Worm (Caenorhabditis elegans) whole organism, L4 larva: ENCODE data around the gene T19E7.6.

Experiments
- F26F4.8 ChIP-seq: fragments of 200-800 bp; sonication (Bioruptor generic); conservative IDR thresholded peaks from 2 replicates; pipeline ENCODE4 v1.3.6; 2022; ENCODE audit warnings: missing genetic modification characterization, missing compliant biosample characterization
- F37D6.2 ChIP-seq: sonication (generic microtip); optimal IDR thresholded peaks from 2 replicates; lab custom pipeline; 2016; ENCODE audit warnings: mild to moderate bottlenecking, missing genetic modification characterization, missing compliant biosample characterization
- Y5F2A.4 ChIP-seq: fragments of 200-800 bp; sonication (Bioruptor generic); optimal IDR thresholded peaks from 2 replicates; lab custom pipeline; 2018; ENCODE audit warnings: mild to moderate bottlenecking, missing genetic modification characterization, missing compliant biosample characterization
- ZK337.2 ChIP-seq: fragments of 200-800 bp; sonication (Bioruptor generic); IDR thresholded peaks from 2 replicates; pipeline ENCODE4 v1.3.6; 2022; ENCODE audit warnings: missing genetic modification reagents, missing genetic modification characterization, missing compliant biosample characterization
- aha-1 ChIP-seq: fragments of 150-350 bp; peaks from one replicate; lab custom pipeline; 2014; ENCODE audit warnings: missing biosample characterization, missing genetic modification characterization
- arid-1 ChIP-seq: fragments of 200-800 bp; sonication (Bioruptor generic); conservative IDR thresholded peaks from 2 replicates; pipeline ENCODE4 v1.3.6; 2022; ENCODE audit warnings: missing genetic modification reagents, missing genetic modification characterization, missing compliant biosample characterization
- ceh-32 ChIP-seq: sonication (generic microtip); optimal IDR thresholded peaks from 2 replicates; lab custom pipeline; 2016; ENCODE audit warnings: mild to moderate bottlenecking, missing genetic modification characterization, missing compliant biosample characterization; ENCODE audit not compliant: poor library complexity
- ces-1 ChIP-seq: fragments of 150-350 bp; sonication (generic microtip); optimal IDR thresholded peaks from 4 replicates; lab custom pipeline; 2014; ENCODE audit warnings: missing biosample characterization, missing genetic modification reagents, missing genetic modification characterization
- daf-16 ChIP-seq, 3 experiments: sonication (generic microtip); optimal IDR thresholded peaks; 2 replicates each; lab custom pipeline; 2016 to 2017; ENCODE audit warnings: missing genetic modification characterization in 3 of 3, missing genetic modification reagents in 3 of 3, mild to moderate bottlenecking in 2 of 3, missing compliant biosample characterization in 2 of 3, missing biosample characterization in 1 of 3, moderate library complexity in 1 of 3
- dmd-9 ChIP-seq: fragments of 200-800 bp; sonication (Bioruptor generic); IDR thresholded peaks from 2 replicates; pipeline ENCODE4 v1.3.6; 2022; ENCODE audit warnings: missing genetic modification reagents, missing genetic modification characterization, missing compliant biosample characterization
- dpl-1 ChIP-seq: fragments of 150-350 bp; optimal IDR thresholded peaks from 2 replicates; lab custom pipeline; 2014; ENCODE audit warnings: missing biosample characterization, missing genetic modification reagents, missing genetic modification characterization
- egl-27 ChIP-seq: sonication (generic microtip); optimal IDR thresholded peaks from 3 replicates; lab custom pipeline; 2017; ENCODE audit warnings: missing biosample characterization, missing genetic modification reagents, missing genetic modification characterization
- fkh-10 ChIP-seq: fragments of 150-350 bp; optimal IDR thresholded peaks from 2 replicates; lab custom pipeline; 2014; ENCODE audit warnings: missing biosample characterization, missing genetic modification reagents, missing genetic modification characterization
- hlh-30 ChIP-seq: sonication (generic microtip); optimal IDR thresholded peaks from 2 replicates; lab custom pipeline; 2017; ENCODE audit warnings: antibody characterized with exemption, mild to moderate bottlenecking, missing genetic modification characterization, missing compliant biosample characterization; ENCODE audit not compliant: insufficient read depth
- hmg-1.1 ChIP-seq: fragments of 200-800 bp; sonication (Bioruptor generic); IDR thresholded peaks from 2 replicates; pipeline ENCODE4 v1.3.6; 2022; ENCODE audit warnings: missing genetic modification reagents, missing genetic modification characterization, missing compliant biosample characterization
- jun-1 ChIP-seq: fragments of 150-350 bp; optimal IDR thresholded peaks from 2 replicates; lab custom pipeline; 2014; ENCODE audit warnings: missing biosample characterization, missing genetic modification reagents, missing genetic modification characterization
- lin-1 ChIP-seq: fragments of 200-800 bp; sonication (Bioruptor generic); IDR thresholded peaks from 2 replicates; pipeline ENCODE4 v1.3.6; 2022; ENCODE audit warnings: missing genetic modification reagents, missing genetic modification characterization, missing compliant biosample characterization
- lin-13 ChIP-seq: fragments of 150-350 bp; optimal IDR thresholded peaks from 2 replicates; lab custom pipeline; 2014; ENCODE audit warnings: missing biosample characterization, missing genetic modification reagents, missing genetic modification characterization
- lin-29 ChIP-seq: fragments of 200-800 bp; sonication (Bioruptor generic); IDR thresholded peaks from 2 replicates; pipeline ENCODE4 v1.3.6; 2022; ENCODE audit warnings: missing genetic modification reagents, missing genetic modification characterization, missing compliant biosample characterization
- mes-2 ChIP-seq: sonication (generic microtip); optimal IDR thresholded peaks from 2 replicates; lab custom pipeline; 2016; ENCODE audit warnings: missing genotype, mild to moderate bottlenecking, missing genetic modification characterization, missing compliant biosample characterization; ENCODE audit not compliant: poor library complexity, severe bottlenecking
- nhr-11 ChIP-seq: fragments of 150-350 bp; optimal IDR thresholded peaks from 2 replicates; lab custom pipeline; 2014; ENCODE audit warnings: missing biosample characterization, missing genetic modification characterization
- nhr-111 ChIP-seq: fragments of 200-800 bp; sonication (Bioruptor generic); optimal IDR thresholded peaks from 2 replicates; lab custom pipeline; 2018; ENCODE audit warnings: mild to moderate bottlenecking, missing genetic modification characterization, missing compliant biosample characterization
- nhr-41 ChIP-seq: fragments of 200-800 bp; sonication (Bioruptor generic); IDR thresholded peaks from 2 replicates; pipeline ENCODE4 v1.3.6; 2022; ENCODE audit warnings: missing genetic modification reagents, missing genetic modification characterization, missing compliant biosample characterization
- nhr-6 ChIP-seq: fragments of 150-350 bp; optimal IDR thresholded peaks from 2 replicates; lab custom pipeline; 2014; ENCODE audit warnings: missing biosample characterization, missing genetic modification characterization
- pha-4 ChIP-seq, 2 experiments: fragments of 150-350 bp in 1 of 2; fragments of 200-800 bp in 1 of 2; sonication (Bioruptor generic) in 1 of 2; IDR thresholded peaks in 1 of 2; optimal IDR thresholded peaks in 1 of 2; 2 replicates each; pipeline versions ENCODE4 v1.3.6 to Lab custom; 2014 to 2022; ENCODE audit warnings: missing genetic modification characterization in 2 of 2, missing genetic modification reagents in 2 of 2, missing biosample characterization in 1 of 2, missing compliant biosample characterization in 1 of 2
- php-3 ChIP-seq: fragments of 200-800 bp; sonication (Bioruptor generic); IDR thresholded peaks from 2 replicates; pipeline ENCODE4 v1.3.6; 2022; ENCODE audit warnings: missing genetic modification reagents, missing genetic modification characterization, missing compliant biosample characterization
- saeg-2 ChIP-seq: fragments of 200-800 bp; sonication (Bioruptor generic); IDR thresholded peaks from 2 replicates; pipeline ENCODE4 v1.3.6; 2022; ENCODE audit warnings: missing genetic modification reagents, missing genetic modification characterization, missing compliant biosample characterization
- snpc-4 ChIP-seq: fragments of 150-350 bp; optimal IDR thresholded peaks from 2 replicates; lab custom pipeline; 2014; ENCODE audit warnings: missing biosample characterization, missing genetic modification characterization
- spr-3 ChIP-seq: fragments of 200-800 bp; sonication (Bioruptor generic); optimal IDR thresholded peaks from 2 replicates; lab custom pipeline; 2018; ENCODE audit warnings: mild to moderate bottlenecking, missing genetic modification characterization, missing compliant biosample characterization
- tag-97 ChIP-seq: fragments of 200-800 bp; sonication (Bioruptor generic); IDR thresholded peaks from 2 replicates; pipeline ENCODE4 v1.3.6; 2022; ENCODE audit warnings: missing genetic modification characterization, missing compliant biosample characterization
- unc-39 ChIP-seq: sonication (generic microtip); optimal IDR thresholded peaks from 2 replicates; lab custom pipeline; 2017; ENCODE audit warnings: missing biosample characterization, missing genetic modification characterization
- zfp-2 ChIP-seq: sonication (generic microtip); optimal IDR thresholded peaks from 2 replicates; lab custom pipeline; 2016; ENCODE audit warnings: mild to moderate bottlenecking, missing genetic modification characterization, missing compliant biosample characterization
- zip-11 ChIP-seq: fragments of 200-800 bp; sonication (Bioruptor generic); IDR thresholded peaks from 2 replicates; pipeline ENCODE4 v1.3.6; 2022; ENCODE audit warnings: missing genetic modification characterization, missing compliant biosample characterization
- zip-2 ChIP-seq: fragments of 150-350 bp; optimal IDR thresholded peaks from 2 replicates; lab custom pipeline; 2014; ENCODE audit warnings: missing biosample characterization, missing genetic modification characterization

T19E7.6 gene

DNA sequence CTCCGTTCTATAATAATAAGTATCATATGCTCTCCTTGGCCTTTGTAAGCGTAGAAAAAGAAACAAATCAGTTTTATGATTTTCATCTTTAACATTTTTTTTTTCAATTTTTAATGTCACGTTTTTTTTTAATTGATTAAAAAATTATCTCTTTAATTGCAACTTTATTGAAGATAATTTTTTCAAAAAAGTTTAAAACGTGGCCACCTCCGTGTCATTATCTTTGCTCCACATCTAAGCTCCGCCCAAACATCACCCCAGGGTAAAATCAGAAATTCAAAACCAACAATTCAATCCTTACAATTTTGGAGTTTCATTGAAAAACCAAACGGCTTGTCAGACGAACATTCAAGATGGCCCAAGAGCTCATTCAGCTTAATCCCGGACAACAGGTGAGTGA is 37.7 kb downstream of the T19E7.6 start, which contains the start of gene ttbk-8.2:
ttbk-8.2 (plus strand) TSS at position 301 of the 400 bp plus-strand sequence.
- TF ChIP-seq ZK337.2 (no peak), nhr-11 (no peak), snpc-4 (no peak), unc-39 (no peak), zip-11 (GFP tag; lab: Robert Waterston, UW) (no peak), spr-3 (GFP tag; lab: Kevin White, UChicago) (no peak), aha-1 (tag; lab: Kevin White, UChicago) (no peak), egl-27 (tag; lab: Kevin White, UChicago) (no peak), nhr-111 (GFP tag; lab: Kevin White, UChicago) (no peak), zip-2 (tag; lab: Kevin White, UChicago) (no peak), fkh-10 (GFP tag; lab: Kevin White, UChicago) (no peak), pha-4 (GFP tag; IDR thresholded peaks at IDR 0.05; lab: Robert Waterston, UW) (no peak), pha-4 (tag; optimal IDR thresholded peaks at IDR 0.05; lab: Kevin White, UChicago) (no peak), dpl-1 (no peak), F37D6.2 (tag; lab: Kevin White, UChicago) (no peak)

DNA sequence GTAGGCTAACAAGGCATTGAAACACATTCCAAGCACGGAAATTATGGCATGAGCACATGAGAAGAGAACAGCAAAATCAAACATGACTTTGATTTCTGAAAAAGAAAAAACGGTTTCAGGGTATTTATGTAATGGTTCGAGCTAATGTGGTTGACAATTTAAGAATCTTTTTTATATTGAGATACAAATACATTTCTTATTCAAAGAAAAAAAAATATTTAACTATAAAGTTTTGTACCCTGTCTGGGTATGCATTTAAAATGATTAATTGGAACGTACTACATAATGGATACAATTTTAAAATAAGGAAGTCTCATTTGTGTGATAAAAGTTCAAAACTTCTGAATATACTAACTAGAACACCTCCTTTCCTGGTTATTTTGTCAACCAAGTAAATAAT is 39.1 kb downstream of the T19E7.6 start, which contains the start of gene srd-12:
srd-12 (minus strand) TSS at position 101 of the 400 bp plus-strand sequence.
- TF ChIP-seq jun-1 (tag; lab: Kevin White, UChicago) = no peak
- TF ChIP-seq mes-2 (tag; lab: Kevin White, UChicago) = no peak
- no peak for TF ChIP-seq ces-1
- TF ChIP-seq arid-1 (GFP tag; lab: Robert Waterston, UW) = no peak
- no peak for TF ChIP-seq daf-16 (GFP tag; optimal IDR thresholded peaks at IDR 0.05; lab: Kevin White, UChicago)
- no peak for TF ChIP-seq daf-16 (tag; optimal IDR thresholded peaks at IDR 0.05; lab: Kevin White, UChicago)
- no peak for TF ChIP-seq php-3 (GFP tag; lab: Robert Waterston, UW)
- TF ChIP-seq zfp-2 = no peak
- TF ChIP-seq, all 104 proteins: peak for 0

ce11 chrIV:5627056-5627455 is 42.2 kb downstream of the T19E7.6 start, which contains the start of gene srsx-14:
Gene srsx-14 (minus strand): TSS chrIV:5627156.
- TF ChIP-seq dmd-9 (no peak), ceh-32 (tag; lab: Kevin White, UChicago) (no peak), Y5F2A.4 (no peak), zip-11 (GFP tag; lab: Robert Waterston, UW) (no peak), saeg-2 (GFP tag; lab: Robert Waterston, UW) (no peak), nhr-6 (no peak), arid-1 (GFP tag; lab: Robert Waterston, UW) (no peak), hmg-1.1 (GFP tag; lab: Robert Waterston, UW) (no peak), unc-39 (no peak), lin-29 (GFP tag; lab: Robert Waterston, UW) (no peak), F26F4.8 (GFP tag; lab: Robert Waterston, UW) (no peak), F37D6.2 (tag; lab: Kevin White, UChicago) (no peak), lin-13 (GFP tag; lab: Kevin White, UChicago) (no peak), nhr-11 (no peak)
- TF ChIP-seq, all 104 proteins: peak for 0

DNA sequence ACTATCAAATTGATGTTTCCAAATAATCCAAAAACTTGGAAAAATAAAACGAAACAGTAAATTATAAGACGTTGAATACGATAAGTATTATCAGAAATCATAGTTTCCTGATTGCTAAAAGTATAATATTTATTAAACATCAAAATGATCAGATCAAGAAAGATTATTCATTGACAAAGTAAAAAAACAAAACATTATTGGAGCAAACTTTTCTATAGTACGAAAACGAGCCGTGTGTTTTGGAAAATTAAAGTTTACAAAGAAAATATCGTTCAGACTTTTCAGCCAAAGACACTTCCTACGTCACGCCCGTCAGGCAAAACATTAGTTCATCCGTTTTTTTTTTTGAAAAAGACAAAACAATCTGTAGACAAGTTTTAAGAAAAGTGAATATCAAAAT is 45.6 kb downstream of the T19E7.6 start, which contains the start of gene srsx-15:
srsx-15 (minus strand) TSS at position 101 of the 400 bp plus-strand sequence.
- TF ChIP-seq lin-1 (GFP tag; lab: Robert Waterston, UW) = no peak
- no peak for TF ChIP-seq tag-97
- no peak for TF ChIP-seq mes-2 (tag; lab: Kevin White, UChicago)
- TF ChIP-seq saeg-2 (GFP tag; lab: Robert Waterston, UW) = no peak
- no peak for TF ChIP-seq hlh-30 (tag; lab: Kevin White, UChicago)
- TF ChIP-seq nhr-41 (GFP tag; lab: Robert Waterston, UW) = no peak
- no peak for TF ChIP-seq ceh-32 (tag; lab: Kevin White, UChicago)
- TF ChIP-seq nhr-111 (GFP tag; lab: Kevin White, UChicago) = no peak
